Fruit fly (Drosophila melanogaster): ENCODE measurements around the gene Hmx.

Hmx gene

DNA sequence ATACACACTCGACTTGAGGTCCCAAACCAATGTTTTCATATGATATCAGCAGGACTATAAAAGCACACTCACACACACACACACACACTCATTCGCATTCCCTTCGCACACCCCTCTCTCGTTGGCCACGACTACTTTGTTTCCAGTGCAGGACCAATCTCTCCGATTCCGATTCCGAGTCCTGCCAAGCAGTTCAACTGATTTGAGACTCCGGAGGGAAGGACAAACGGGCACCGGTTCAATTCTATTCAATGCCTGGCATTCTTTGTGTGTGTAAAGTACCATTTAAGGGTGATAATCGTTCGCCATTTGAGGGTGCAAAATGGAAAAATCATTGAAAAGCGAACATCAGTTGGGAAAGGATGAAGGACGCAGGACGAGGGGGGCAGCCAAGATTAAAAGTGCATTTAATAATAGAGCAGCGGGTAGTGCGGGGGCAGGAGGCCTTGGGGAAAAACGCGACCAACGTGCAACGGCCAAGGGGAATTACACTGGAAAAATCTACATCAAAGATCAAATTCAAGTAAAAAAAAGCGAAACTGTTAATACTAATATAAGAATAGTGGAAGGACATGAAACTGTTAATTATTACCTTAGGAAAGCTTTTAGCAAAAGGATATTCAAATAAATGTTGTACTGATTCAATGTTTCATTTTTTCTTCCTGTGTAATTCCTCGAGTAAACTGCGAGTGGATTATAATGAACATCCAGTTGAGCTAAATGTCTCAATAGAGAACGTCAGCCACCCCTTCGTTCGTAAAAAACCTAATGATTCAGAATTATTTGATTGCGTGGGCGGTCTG lies 25.1 kb downstream of the Hmx start (continued):
- TF ChIP-seq Hsf (GFP tag; optimal IDR thresholded peaks at IDR 0.05), result peak; percentile 35

DNA sequence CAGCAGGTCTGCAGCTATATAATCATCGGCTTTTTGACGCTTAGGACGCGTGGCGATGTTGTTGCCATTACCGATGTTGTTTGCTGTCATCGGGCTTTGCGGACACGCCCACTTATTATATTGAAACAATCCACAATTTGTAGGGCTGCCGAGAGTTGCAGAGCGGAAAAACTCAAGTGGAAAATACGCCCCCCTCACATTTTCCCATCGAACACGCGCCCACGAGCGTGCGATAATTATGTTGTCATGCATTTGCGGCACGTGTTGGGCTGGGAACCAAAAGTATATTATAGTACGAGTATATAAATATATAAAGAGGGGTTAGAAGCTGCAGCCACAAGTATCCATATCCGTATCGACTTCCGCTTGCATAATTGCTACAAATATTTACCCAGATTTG lies 30.1 kb downstream of the Hmx start:
- no peak for TF ChIP-seq Sin3A (optimal IDR thresholded peaks at IDR 0.05)
- no peak for TF ChIP-seq grau (tag; optimal IDR thresholded peaks at IDR 0.05)
- TF ChIP-seq Hey (tag; optimal IDR thresholded peaks at IDR 0.05), result peak; percentile 93
- no peak for TF ChIP-seq H15 (GFP tag; IDR thresholded peaks at IDR 0.05)

DNA sequence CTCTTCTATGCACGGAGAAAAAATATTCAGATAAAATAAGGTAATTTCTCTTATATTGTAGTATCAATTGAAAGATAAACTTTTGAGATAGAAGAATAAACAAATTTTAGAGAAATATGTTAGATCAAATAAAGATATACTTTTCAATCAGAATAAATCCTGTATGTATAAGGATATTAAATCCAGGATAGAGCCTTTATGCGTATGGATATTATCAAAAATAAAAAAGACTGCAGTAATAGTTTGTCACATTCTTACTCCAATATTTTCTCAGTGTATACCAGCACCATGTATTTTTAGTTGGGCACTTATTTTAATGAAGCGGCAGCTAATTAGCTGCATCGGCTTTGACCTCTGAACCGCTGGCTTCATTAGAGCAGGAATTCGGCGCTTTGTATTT lies 33.1 kb downstream of the Hmx start:
- TF ChIP-seq schlank (tag; optimal IDR thresholded peaks at IDR 0.05), result no peak
- TF ChIP-seq ab (GFP tag; optimal IDR thresholded peaks at IDR 0.05), result no peak
- no peak for TF ChIP-seq zf30C (GFP tag; optimal IDR thresholded peaks at IDR 0.05)
- peak; percentile 12 for TF ChIP-seq CG17829 (tag; optimal IDR thresholded peaks at IDR 0.05)
- TF ChIP-seq tgo (GFP tag; IDR thresholded peaks at IDR 0.05), result no peak
- TF ChIP-seq CG9817 (tag; optimal IDR thresholded peaks at IDR 0.05), result no peak
- TF ChIP-seq ap (GFP tag; IDR thresholded peaks at IDR 0.05), result no peak
- no peak for TF ChIP-seq CG18011 (GFP tag; optimal IDR thresholded peaks at IDR 0.05)
- no peak for TF ChIP-seq zfh1 (GFP tag; IDR thresholded peaks at IDR 0.05)
- peak; percentile 41 for TF ChIP-seq CG18262 (tag; optimal IDR thresholded peaks at IDR 0.05)
- no peak for TF ChIP-seq tna (GFP tag; IDR thresholded peaks at IDR 0.05; ENCODE audit: partially characterized antibody)
- no peak for TF ChIP-seq CG10565 (GFP tag; optimal IDR thresholded peaks at IDR 0.05)
- peak; percentile 22 for TF ChIP-seq CG12391 (tag; optimal IDR thresholded peaks at IDR 0.05)
- TF ChIP-seq salm (tag; optimal IDR thresholded peaks at IDR 0.05), result no peak
- no peak for TF ChIP-seq CG9609 (GFP tag; optimal IDR thresholded peaks at IDR 0.05)
- TF ChIP-seq CG4404 (GFP tag; IDR thresholded peaks at IDR 0.05), result no peak
- TF ChIP-seq bbx (GFP tag; IDR thresholded peaks at IDR 0.05; ENCODE audit: partially characterized antibody), result no peak
- peak; percentile 49 for TF ChIP-seq CG2712 (tag; optimal IDR thresholded peaks at IDR 0.05)
- TF ChIP-seq eve (GFP tag; optimal IDR thresholded peaks at IDR 0.05), result no peak
- no peak for TF ChIP-seq CG14014 (GFP tag; IDR thresholded peaks at IDR 0.05)
- no peak for TF ChIP-seq hkb (optimal IDR thresholded peaks at IDR 0.05)
- TF ChIP-seq hkb (GFP tag; IDR thresholded peaks at IDR 0.05), result no peak
- TF ChIP-seq CG13424 (tag; optimal IDR thresholded peaks at IDR 0.05), result peak; percentile 11
- no peak for TF ChIP-seq Taf1 (GFP tag; IDR thresholded peaks at IDR 0.05)
- TF ChIP-seq eyg (GFP tag; optimal IDR thresholded peaks at IDR 0.05), result no peak
- no peak for TF ChIP-seq Dek (tag; optimal IDR thresholded peaks at IDR 0.05)
- no peak for TF ChIP-seq CG18619 (GFP tag; optimal IDR thresholded peaks at IDR 0.05)
- no peak for TF ChIP-seq Bdp1 (GFP tag; optimal IDR thresholded peaks at IDR 0.05)
- TF ChIP-seq nerfin-2 (GFP tag; IDR thresholded peaks at IDR 0.05; ENCODE audit: partially characterized antibody), result no peak
- no peak for TF ChIP-seq ci (GFP tag; IDR thresholded peaks at IDR 0.05)
- TF ChIP-seq CG15696 (tag; optimal IDR thresholded peaks at IDR 0.05), result peak; percentile 4
- no peak for TF ChIP-seq CG14860 (GFP tag; IDR thresholded peaks at IDR 0.05; ENCODE audit: partially characterized antibody)
- no peak for TF ChIP-seq CG14441 (GFP tag; IDR thresholded peaks at IDR 0.05)
- TF ChIP-seq MESR4 (GFP tag; optimal IDR thresholded peaks at IDR 0.05), result no peak
- no peak for TF ChIP-seq dysf (GFP tag; IDR thresholded peaks at IDR 0.05)
- TF ChIP-seq disco-r (GFP tag; optimal IDR thresholded peaks at IDR 0.05), result no peak
- TF ChIP-seq CG12104 (GFP tag; optimal IDR thresholded peaks at IDR 0.05), result no peak
- no peak for TF ChIP-seq Bgb (GFP tag; IDR thresholded peaks at IDR 0.05; ENCODE audit: partially characterized antibody)
- no peak for TF ChIP-seq crol (GFP tag; IDR thresholded peaks at IDR 0.05)
- no peak for TF ChIP-seq CG16813 (GFP tag; IDR thresholded peaks at IDR 0.05; ENCODE audit: partially characterized antibody)
- no peak for TF ChIP-seq Poxn (GFP tag; IDR thresholded peaks at IDR 0.05)
- TF ChIP-seq br (optimal IDR thresholded peaks at IDR 0.05), result no peak
- no peak for TF ChIP-seq BtbVII (GFP tag; optimal IDR thresholded peaks at IDR 0.05)
